Worm (Caenorhabditis elegans): ENCODE measurements around the gene C34D4.3.

Gene C34D4.3

DNA sequence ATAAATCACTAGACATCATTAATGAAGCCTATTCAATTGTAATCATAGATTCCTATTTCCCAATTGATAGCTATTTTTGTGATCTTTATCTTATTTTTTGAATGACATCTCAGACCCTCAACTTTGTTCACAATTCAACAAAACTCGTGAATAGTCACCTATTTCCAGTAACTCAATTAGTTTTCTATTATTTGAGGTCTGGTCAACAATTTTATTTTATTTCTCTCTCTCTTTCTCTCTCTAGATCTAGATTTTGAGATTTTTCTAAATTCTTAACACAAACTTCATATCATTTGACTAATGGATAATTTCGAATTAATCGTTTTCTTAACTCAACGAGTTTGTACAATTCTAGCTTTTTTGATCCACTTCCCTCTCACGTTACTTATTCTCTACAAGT lies 20.0 kb downstream of the C34D4.3 start, which contains the start of gene str-1:
str-1 (plus strand) TSS at position 301 of the 400 bp plus-strand sequence.
- TF ChIP-seq ceh-45 (GFP tag; IDR thresholded peaks at IDR 0.05) (no peak), pat-9 (tag; optimal IDR thresholded peaks at IDR 0.05) (no peak), lim-6 (tag; optimal IDR thresholded peaks at IDR 0.05) (no peak), hlh-30 (tag; optimal IDR thresholded peaks at IDR 0.05; ENCODE audit: insufficient read depth) (no peak), ref-2 (tag; optimal IDR thresholded peaks at IDR 0.05) (no peak), sdc-2 (tag; optimal IDR thresholded peaks at IDR 0.05) (no peak), Y22D7AL.16 (tag; optimal IDR thresholded peaks at IDR 0.05) (no peak), ceh-24 (tag; optimal IDR thresholded peaks at IDR 0.05) (no peak), rnt-1 (tag; optimal IDR thresholded peaks at IDR 0.05) (no peak), hlh-15 (tag; optimal IDR thresholded peaks at IDR 0.05) (no peak), dve-1 (tag; optimal IDR thresholded peaks at IDR 0.05) (no peak), ceh-14 (tag; optimal IDR thresholded peaks at IDR 0.05) (no peak), mec-3 (tag; optimal IDR thresholded peaks at IDR 0.05; ENCODE audit: borderline replicate concordance) (no peak), fax-1 (tag; optimal IDR thresholded peaks at IDR 0.05) (no peak), ceh-19 (GFP tag; optimal IDR thresholded peaks at IDR 0.05) (no peak), odd-2 (tag; optimal IDR thresholded peaks at IDR 0.05) (no peak), syd-9 (tag; optimal IDR thresholded peaks at IDR 0.05) (no peak), hlh-13 (GFP tag; optimal IDR thresholded peaks at IDR 0.05) (no peak), ceh-18 (tag; optimal IDR thresholded peaks at IDR 0.05) (no peak)

ce11 chrIV:7175346-7175745 lies 21.9 kb downstream of the C34D4.3 start, which contains the start of gene C42D4.19:
TSS of gene C42D4.19 (plus strand) at chrIV:7175646.
- TF ChIP-seq F13H6.1 (tag; optimal IDR thresholded peaks at IDR 0.05) (no peak), ceh-19 (GFP tag; optimal IDR thresholded peaks at IDR 0.05) (no peak), hlh-15 (tag; optimal IDR thresholded peaks at IDR 0.05) (no peak), npax-4 (tag; optimal IDR thresholded peaks at IDR 0.05) (no peak)

- no peak for TF ChIP-seq C08G9.2 (tag; optimal IDR thresholded peaks at IDR 0.05)
- no peak for TF ChIP-seq hlh-30 (tag; optimal IDR thresholded peaks at IDR 0.05; ENCODE audit: insufficient read depth)
- TF ChIP-seq pha-2 (tag; optimal IDR thresholded peaks at IDR 0.05) = no peak
- TF ChIP-seq zip-5 (tag; optimal IDR thresholded peaks at IDR 0.05) = no peak
- TF ChIP-seq C38D4.7 (GFP tag; optimal IDR thresholded peaks at IDR 0.05) = no peak
- no peak for TF ChIP-seq sox-2 (GFP tag; IDR thresholded peaks at IDR 0.05)
- TF ChIP-seq pax-1 (tag; optimal IDR thresholded peaks at IDR 0.05) = no peak
- no peak for TF ChIP-seq dve-1 (tag; optimal IDR thresholded peaks at IDR 0.05)
- no peak for TF ChIP-seq pqm-1 (tag; optimal IDR thresholded peaks at IDR 0.05)
- TF ChIP-seq syd-9 (tag; optimal IDR thresholded peaks at IDR 0.05) = no peak
- TF ChIP-seq ceh-9 (tag; optimal IDR thresholded peaks at IDR 0.05) = no peak
- no peak for TF ChIP-seq lim-6 (tag; optimal IDR thresholded peaks at IDR 0.05)
- TF ChIP-seq nfya-1 (tag; optimal IDR thresholded peaks at IDR 0.05) = no peak
- TF ChIP-seq ceh-31 (tag; optimal IDR thresholded peaks at IDR 0.05) = no peak
- no peak for TF ChIP-seq nhr-232 (tag; optimal IDR thresholded peaks at IDR 0.05)
- no peak for TF ChIP-seq ceh-24 (tag; optimal IDR thresholded peaks at IDR 0.05)
- no peak for TF ChIP-seq hlh-6 (tag; optimal IDR thresholded peaks at IDR 0.05)
- no peak for TF ChIP-seq hlh-15 (tag; optimal IDR thresholded peaks at IDR 0.05)
- TF ChIP-seq pros-1 (tag; optimal IDR thresholded peaks at IDR 0.05) = no peak
Observed at ce11 chrIV:7176887-7177286, 23.4 kb downstream of the C34D4.3 start, which contains the start of gene str-44. TSS of gene str-44 (plus strand) at chrIV:7177187.

- TF ChIP-seq Y22D7AL.16 (tag; optimal IDR thresholded peaks at IDR 0.05) = no peak
- no peak for TF ChIP-seq elt-4 (tag; optimal IDR thresholded peaks at IDR 0.05)
- no peak for TF ChIP-seq ahr-1 (tag; optimal IDR thresholded peaks at IDR 0.05)
- TF ChIP-seq ceh-31 (tag; optimal IDR thresholded peaks at IDR 0.05) = no peak
- no peak for TF ChIP-seq ceh-22 (tag; optimal IDR thresholded peaks at IDR 0.05)
- no peak for TF ChIP-seq C38D4.7 (GFP tag; optimal IDR thresholded peaks at IDR 0.05)
- TF ChIP-seq pax-1 (tag; optimal IDR thresholded peaks at IDR 0.05) = no peak
- TF ChIP-seq ama-1 (optimal IDR thresholded peaks at IDR 0.05) = no peak
- no peak for TF ChIP-seq pag-3 (tag; optimal IDR thresholded peaks at IDR 0.05; ENCODE audit: borderline replicate concordance)
- no peak for TF ChIP-seq elt-2 (tag; optimal IDR thresholded peaks at IDR 0.05)
- TF ChIP-seq ceh-30 (tag; optimal IDR thresholded peaks at IDR 0.05) = no peak
- TF ChIP-seq sox-4 (tag; optimal IDR thresholded peaks at IDR 0.05) = no peak
- no peak for TF ChIP-seq ceh-19 (GFP tag; optimal IDR thresholded peaks at IDR 0.05)
- TF ChIP-seq pha-2 (tag; optimal IDR thresholded peaks at IDR 0.05) = no peak
- no peak for TF ChIP-seq pqm-1 (tag; optimal IDR thresholded peaks at IDR 0.05)
Observed at ce11 chrIV:7178942-7179341, 25.5 kb downstream of the C34D4.3 start, which contains the start of gene C42D4.3. TSS of gene C42D4.3 (plus strand) at chrIV:7179239.

Data from whole organism, late embryonic.